Fruit fly (Drosophila melanogaster) whole organism, embryonic: ENCODE results near the gene Ank2.

Source experiments
- CG10366 ChIP-seq: fragments of 200-800 bp; sonication (Bioruptor generic); IDR thresholded peaks from 2 replicates; pipeline ENCODE4 v1.3.6; 2022; ENCODE audit warnings: missing biosample characterization, missing genetic modification characterization
- CG10431 ChIP-seq: fragments of 200-800 bp; sonication (Bioruptor generic); optimal IDR thresholded peaks from 3 replicates; lab custom pipeline; 2018; ENCODE audit warnings: missing biosample characterization, mild to moderate bottlenecking, missing genetic modification characterization
- CG11093 ChIP-seq: fragments of 200-800 bp; sonication (Bioruptor generic); IDR thresholded peaks from 3 replicates; pipeline ENCODE4 v1.3.6; 2022; ENCODE audit warnings: missing biosample characterization, missing genetic modification characterization
- CG11398 ChIP-seq: fragments of 200-800 bp; sonication (Bioruptor generic); optimal IDR thresholded peaks from 2 replicates; lab custom pipeline; 2016; ENCODE audit warnings: missing biosample characterization, missing genetic modification characterization
- CG12104 ChIP-seq: fragments of 200-800 bp; sonication (Bioruptor generic); optimal IDR thresholded peaks from 3 replicates; lab custom pipeline; 2016; ENCODE audit warnings: missing biosample characterization, missing genetic modification characterization
- CG13775 ChIP-seq: fragments of 200-800 bp; sonication (Bioruptor generic); optimal IDR thresholded peaks from 3 replicates; lab custom pipeline; 2017; ENCODE audit warnings: missing biosample characterization, mild to moderate bottlenecking, missing genetic modification characterization
- CG15514 ChIP-seq: fragments of 200-800 bp; sonication (Bioruptor generic); optimal IDR thresholded peaks from 3 replicates; lab custom pipeline; 2017; ENCODE audit warnings: missing biosample characterization, missing genetic modification characterization, mild to moderate bottlenecking, moderate library complexity, missing genetic modification reagents
- CG2120 ChIP-seq: fragments of 200-800 bp; sonication (Bioruptor generic); optimal IDR thresholded peaks from 3 replicates; lab custom pipeline; 2016; ENCODE audit warnings: missing biosample characterization, missing genetic modification characterization
- CG2129 ChIP-seq: fragments of 200-800 bp; sonication (Bioruptor generic); IDR thresholded peaks from 2 replicates; pipeline ENCODE4 v1.3.6; 2022; ENCODE audit warnings: missing biosample characterization, missing genetic modification characterization; ENCODE audit not compliant: partially characterized antibody
- CG3065 ChIP-seq: fragments of 200-800 bp; sonication (Bioruptor generic); optimal IDR thresholded peaks from 2 replicates; lab custom pipeline; 2016; ENCODE audit warnings: missing biosample characterization, missing genetic modification characterization
- CG3407 ChIP-seq: fragments of 200-800 bp; sonication (Bioruptor generic); optimal IDR thresholded peaks from 2 replicates; lab custom pipeline; 2018; ENCODE audit warnings: missing biosample characterization, mild to moderate bottlenecking, missing genetic modification characterization
- CG34422 ChIP-seq: fragments of 200-800 bp; sonication (Bioruptor generic); IDR thresholded peaks from 3 replicates; pipeline ENCODE4 v1.3.6; 2022; ENCODE audit warnings: missing biosample characterization, missing genetic modification characterization
- CG4328 ChIP-seq: fragments of 200-800 bp; sonication (Bioruptor generic); optimal IDR thresholded peaks from 3 replicates; lab custom pipeline; 2017; ENCODE audit warnings: missing biosample characterization, missing genetic modification reagents, missing genetic modification characterization
- CG7357 ChIP-seq: fragments of 200-800 bp; sonication (Bioruptor generic); IDR thresholded peaks from 3 replicates; pipeline ENCODE4 v1.3.6; 2022; ENCODE audit warnings: missing biosample characterization, missing genetic modification characterization
- CG7745 ChIP-seq: fragments of 200-800 bp; sonication (Bioruptor generic); optimal IDR thresholded peaks from 2 replicates; lab custom pipeline; 2018; ENCODE audit warnings: missing biosample characterization, mild to moderate bottlenecking, missing genetic modification characterization, moderate library complexity
- CG7839 ChIP-seq: fragments of 200-800 bp; sonication (Bioruptor generic); optimal IDR thresholded peaks from 3 replicates; lab custom pipeline; 2018; ENCODE audit warnings: missing biosample characterization, mild to moderate bottlenecking, missing genetic modification characterization, moderate library complexity
- CG8290 ChIP-seq, 3 experiments: fragments of 200-800 bp; sonication (Bioruptor generic); optimal IDR thresholded peaks; 2 replicates each; lab custom pipeline; 2016 to 2019; ENCODE audit warnings: missing biosample characterization in 3 of 3, missing genetic modification characterization in 3 of 3, mild to moderate bottlenecking in 2 of 3, moderate library complexity in 1 of 3
- CG8924 ChIP-seq: fragments of 200-800 bp; optimal IDR thresholded peaks from 3 replicates; lab custom pipeline; 2019; ENCODE audit warnings: missing biosample characterization, mild to moderate bottlenecking, missing genetic modification characterization, moderate library complexity
- CG9797 ChIP-seq: fragments of 200-800 bp; sonication (Bioruptor generic); optimal IDR thresholded peaks from 3 replicates; lab custom pipeline; 2018; ENCODE audit warnings: missing biosample characterization, mild to moderate bottlenecking, missing genetic modification characterization
- Camta ChIP-seq: fragments of 200-800 bp; sonication (Bioruptor generic); optimal IDR thresholded peaks from 2 replicates; lab custom pipeline; 2016; ENCODE audit warnings: missing biosample characterization, missing genetic modification characterization
- CoRest ChIP-seq: fragments of 200-800 bp; sonication (Bioruptor generic); optimal IDR thresholded peaks from 3 replicates; lab custom pipeline; 2018; ENCODE audit warnings: missing biosample characterization, mild to moderate bottlenecking, missing genetic modification characterization, moderate library complexity
- Dp ChIP-seq: fragments of 200-800 bp; sonication (Bioruptor generic); optimal IDR thresholded peaks from 2 replicates; lab custom pipeline; 2018; ENCODE audit warnings: missing biosample characterization, mild to moderate bottlenecking, missing genetic modification characterization, moderate library complexity
- Drgx ChIP-seq: fragments of 200-800 bp; sonication (Bioruptor generic); IDR thresholded peaks from 2 replicates; pipeline ENCODE4 v1.3.6; 2022; ENCODE audit warnings: missing biosample characterization, missing genetic modification characterization
- E2f2 ChIP-seq: fragments of 200-800 bp; sonication (Bioruptor generic); IDR thresholded peaks from 2 replicates; pipeline ENCODE4 v1.3.6; 2022; ENCODE audit warnings: missing biosample characterization, missing genetic modification characterization
- Fer1 ChIP-seq: fragments of 200-800 bp; sonication (Bioruptor generic); optimal IDR thresholded peaks from 2 replicates; lab custom pipeline; 2017; ENCODE audit warnings: missing biosample characterization, mild to moderate bottlenecking, missing genetic modification characterization
- Fer3 ChIP-seq: fragments of 200-800 bp; sonication (Bioruptor generic); optimal IDR thresholded peaks from 2 replicates; lab custom pipeline; 2018; ENCODE audit warnings: missing biosample characterization, mild to moderate bottlenecking, missing genetic modification characterization, moderate library complexity
- GATAe ChIP-seq: fragments of 200-800 bp; sonication (Bioruptor generic); conservative IDR thresholded peaks from 2 replicates; pipeline ENCODE4 v1.3.6; 2022; ENCODE audit warnings: missing biosample characterization, missing genetic modification characterization
- HHEX ChIP-seq: fragments of 200-800 bp; sonication (Bioruptor generic); optimal IDR thresholded peaks from 3 replicates; lab custom pipeline; 2017; ENCODE audit warnings: missing biosample characterization, mild to moderate bottlenecking, missing genetic modification characterization, missing genetic modification reagents
- Hmx ChIP-seq: fragments of 200-800 bp; sonication (Bioruptor generic); optimal IDR thresholded peaks from 2 replicates; lab custom pipeline; 2016; ENCODE audit warnings: missing biosample characterization, missing genetic modification characterization
- Max ChIP-seq: fragments of 200-800 bp; sonication (Bioruptor generic); optimal IDR thresholded peaks from 2 replicates; lab custom pipeline; 2016; ENCODE audit warnings: missing biosample characterization, mild to moderate bottlenecking, missing genetic modification characterization
- Myb ChIP-seq: fragments of 200-800 bp; sonication (Bioruptor generic); optimal IDR thresholded peaks from 2 replicates; lab custom pipeline; 2016; ENCODE audit warnings: missing biosample characterization, missing genetic modification characterization
- Nf-YC ChIP-seq: fragments of 200-800 bp; optimal IDR thresholded peaks from 3 replicates; lab custom pipeline; 2019; ENCODE audit warnings: missing biosample characterization, mild to moderate bottlenecking, missing genetic modification characterization, moderate library complexity
- PHDP ChIP-seq: fragments of 200-800 bp; sonication (Bioruptor generic); optimal IDR thresholded peaks from 3 replicates; lab custom pipeline; 2018; ENCODE audit warnings: missing biosample characterization, mild to moderate bottlenecking, missing genetic modification characterization, moderate library complexity
- Side ChIP-seq: fragments of 200-800 bp; sonication (Bioruptor generic); optimal IDR thresholded peaks from 2 replicates; lab custom pipeline; 2016; ENCODE audit warnings: missing biosample characterization, missing genetic modification characterization
- Sin3A ChIP-seq: fragments of >200 bp; optimal IDR thresholded peaks from 2 replicates; lab custom pipeline; 2018
- Sox102F ChIP-seq: fragments of 200-800 bp; sonication (Bioruptor generic); optimal IDR thresholded peaks from 2 replicates; lab custom pipeline; 2018; ENCODE audit warnings: missing biosample characterization, mild to moderate bottlenecking, missing genetic modification characterization, moderate library complexity
- Vsx1 ChIP-seq: fragments of 200-800 bp; sonication (Bioruptor generic); optimal IDR thresholded peaks from 2 replicates; lab custom pipeline; 2017; ENCODE audit warnings: missing biosample characterization, mild to moderate bottlenecking, missing genetic modification characterization, missing genetic modification reagents
- cwo ChIP-seq: fragments of 200-800 bp; sonication (Bioruptor generic); optimal IDR thresholded peaks from 3 replicates; lab custom pipeline; 2017; ENCODE audit warnings: missing biosample characterization, missing genetic modification characterization, mild to moderate bottlenecking, moderate library complexity, missing genetic modification reagents
- gfzf ChIP-seq: fragments of 200-800 bp; sonication (Bioruptor generic); optimal IDR thresholded peaks from 2 replicates; lab custom pipeline; 2016; ENCODE audit warnings: missing biosample characterization, mild to moderate bottlenecking, missing genetic modification characterization, moderate library complexity
- gro ChIP-seq: fragments of 200-800 bp; sonication (Bioruptor generic); optimal IDR thresholded peaks from 2 replicates; lab custom pipeline; 2016; ENCODE audit warnings: missing biosample characterization, missing genetic modification characterization
- kah ChIP-seq: fragments of 200-800 bp; sonication (Bioruptor generic); optimal IDR thresholded peaks from 2 replicates; lab custom pipeline; 2018; ENCODE audit warnings: missing biosample characterization, mild to moderate bottlenecking, missing genetic modification characterization
- knrl ChIP-seq: fragments of 200-800 bp; sonication (Bioruptor generic); IDR thresholded peaks from 3 replicates; pipeline ENCODE4 v1.3.6; 2022; ENCODE audit warnings: missing biosample characterization, missing genetic modification characterization; ENCODE audit not compliant: partially characterized antibody
- lab ChIP-seq: fragments of 200-800 bp; sonication (Bioruptor generic); optimal IDR thresholded peaks from 3 replicates; lab custom pipeline; 2017; ENCODE audit warnings: missing biosample characterization, missing genetic modification characterization, mild to moderate bottlenecking, moderate library complexity, missing genetic modification reagents
- lilli ChIP-seq: fragments of 200-800 bp; sonication (Bioruptor generic); optimal IDR thresholded peaks from 3 replicates; lab custom pipeline; 2016; ENCODE audit warnings: missing biosample characterization, missing genetic modification characterization
- nau ChIP-seq: fragments of 200-800 bp; sonication (Bioruptor generic); optimal IDR thresholded peaks from 3 replicates; lab custom pipeline; 2017; ENCODE audit warnings: missing biosample characterization, mild to moderate bottlenecking, missing genetic modification characterization, missing genetic modification reagents
- oc ChIP-seq: fragments of 200-800 bp; sonication (Bioruptor generic); optimal IDR thresholded peaks from 2 replicates; lab custom pipeline; 2018; ENCODE audit warnings: missing biosample characterization, mild to moderate bottlenecking, missing genetic modification characterization, moderate library complexity
- odd ChIP-seq: fragments of 200-800 bp; sonication (Bioruptor generic); optimal IDR thresholded peaks from 2 replicates; lab custom pipeline; 2017; ENCODE audit warnings: missing biosample characterization, mild to moderate bottlenecking, missing genetic modification characterization
- sens ChIP-seq: fragments of 200-800 bp; sonication (Bioruptor generic); peaks from one replicate; lab custom pipeline; 2016; ENCODE audit warnings: missing biosample characterization, missing genetic modification characterization
- sisA ChIP-seq: fragments of 200-800 bp; sonication (Bioruptor generic); IDR thresholded peaks from 2 replicates; pipeline ENCODE4 v1.3.6; 2022; ENCODE audit warnings: missing biosample characterization, missing genetic modification characterization
- stc ChIP-seq: fragments of 200-800 bp; sonication (Bioruptor generic); IDR thresholded peaks from 2 replicates; pipeline ENCODE4 v1.3.6; 2022; ENCODE audit warnings: missing biosample characterization, missing genetic modification characterization
- z ChIP-seq: fragments of 200-800 bp; sonication (Bioruptor generic); IDR thresholded peaks from 3 replicates; pipeline ENCODE4 v1.3.6; 2022; ENCODE audit warnings: missing biosample characterization, missing genetic modification characterization

The Ank2 gene

DNA sequence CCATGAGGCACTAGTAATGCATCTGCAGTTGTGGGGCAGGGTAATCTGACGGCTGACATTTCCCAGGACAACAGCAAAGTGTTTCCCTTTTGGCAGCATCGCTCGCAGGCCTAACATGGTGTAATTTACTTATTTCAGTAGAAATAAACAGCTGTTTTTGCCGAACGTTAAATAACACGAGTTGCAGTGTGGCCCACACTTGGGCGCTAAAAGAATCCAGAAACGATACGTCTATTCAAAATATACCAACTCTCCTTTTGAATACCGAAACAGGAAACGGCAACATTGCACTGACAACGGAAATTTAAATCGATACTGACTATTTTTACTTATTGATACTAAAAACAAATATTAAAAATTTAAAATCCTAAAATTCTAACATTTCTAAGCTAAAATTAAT lies 76.7 kb downstream of the Ank2 start, which contains the start of gene CG7506 (continued):
- no peak for TF ChIP-seq CG11398 (GFP tag; lab: Kevin White, UChicago)
- no peak for TF ChIP-seq CG11093 (GFP tag; lab: Robert Waterston, UW)
- no peak for TF ChIP-seq HHEX (GFP tag; lab: Kevin White, UChicago)
- no peak for TF ChIP-seq Camta (GFP tag; lab: Kevin White, UChicago)
- TF ChIP-seq kah (GFP tag; lab: Kevin White, UChicago) = peak; percentile 77
- TF ChIP-seq Nf-YC (tag; lab: Kevin White, UChicago) = no peak
- TF ChIP-seq Drgx = no peak
- TF ChIP-seq Myb (GFP tag; lab: Kevin White, UChicago) = peak; percentile 95
- no peak for TF ChIP-seq CG10431 (GFP tag; lab: Kevin White, UChicago)
- TF ChIP-seq CG8290 (GFP tag; optimal IDR thresholded peaks at IDR 0.05; lab: Kevin White, UChicago) = no peak
- TF ChIP-seq CG8290 (tag; optimal IDR thresholded peaks at IDR 0.05; lab: Kevin White, UChicago) = no peak
- no peak for TF ChIP-seq gro (GFP tag; lab: Kevin White, UChicago)
- TF ChIP-seq Sin3A (lab: Kevin White, UChicago) = no peak
- TF ChIP-seq Side (GFP tag; lab: Kevin White, UChicago) = no peak
- TF ChIP-seq CG13775 (GFP tag; lab: Kevin White, UChicago) = no peak
- TF ChIP-seq z = no peak
- no peak for TF ChIP-seq CG2129 (GFP tag; lab: Robert Waterston, UW)
- peak; percentile 58 for TF ChIP-seq sens (GFP tag; lab: Kevin White, UChicago)
- TF ChIP-seq E2f2 = peak; percentile 66
- TF ChIP-seq sisA (GFP tag; lab: Robert Waterston, UW) = no peak
- peak; percentile 81 for TF ChIP-seq gfzf
- TF ChIP-seq CG7745 (tag; lab: Kevin White, UChicago) = no peak
- no peak for TF ChIP-seq oc (tag; lab: Kevin White, UChicago)
- peak; percentile 39; the same call in 1 of the 3 replicates for TF ChIP-seq CG34422 (GFP tag; lab: Robert Waterston, UW)
- TF ChIP-seq knrl (GFP tag; lab: Robert Waterston, UW) = no peak
- peak; percentile 60 for TF ChIP-seq CoRest (tag; lab: Kevin White, UChicago)
- no peak for TF ChIP-seq odd (GFP tag; lab: Kevin White, UChicago)
- TF ChIP-seq Max (GFP tag; lab: Kevin White, UChicago) = no peak
- TF ChIP-seq Vsx1 = no peak
- peak; percentile 30 for TF ChIP-seq CG15514 (GFP tag; lab: Kevin White, UChicago)
- peak; percentile 8 for TF ChIP-seq PHDP (tag; lab: Kevin White, UChicago)
- no peak for TF ChIP-seq Hmx (GFP tag; lab: Kevin White, UChicago)
- no peak for TF ChIP-seq CG7357
- TF ChIP-seq CG10366 (GFP tag; lab: Robert Waterston, UW) = no peak; the same call in 1 of the 2 replicates
- TF ChIP-seq Dp (GFP tag; lab: Kevin White, UChicago) = peak; percentile 56
- TF ChIP-seq CG3065 (GFP tag; lab: Kevin White, UChicago) = no peak
- TF ChIP-seq CG12104 (GFP tag; lab: Kevin White, UChicago) = no peak
- peak; percentile 7 for TF ChIP-seq nau (GFP tag; lab: Kevin White, UChicago)
- TF ChIP-seq lab (GFP tag; lab: Kevin White, UChicago) = no peak
- no peak for TF ChIP-seq Fer1 (GFP tag; lab: Kevin White, UChicago)
- TF ChIP-seq CG4328 (GFP tag; lab: Kevin White, UChicago) = no peak
- no peak for TF ChIP-seq GATAe (GFP tag; lab: Robert Waterston, UW)
- TF ChIP-seq CG2120 (GFP tag; lab: Kevin White, UChicago) = no peak
- TF ChIP-seq CG9797 (GFP tag; lab: Kevin White, UChicago) = peak; percentile 60
- TF ChIP-seq Fer3 (tag; lab: Kevin White, UChicago) = peak; percentile 2
- no peak for TF ChIP-seq CG8924
- TF ChIP-seq CG3407 (GFP tag; lab: Kevin White, UChicago) = no peak
- no peak for TF ChIP-seq lilli (GFP tag; lab: Kevin White, UChicago)
- TF ChIP-seq stc (GFP tag; lab: Robert Waterston, UW) = peak; percentile 5; the same call in 1 of the 2 replicates
- TF ChIP-seq cwo (GFP tag; lab: Kevin White, UChicago) = no peak
- no peak for TF ChIP-seq CG7839 (tag; lab: Kevin White, UChicago)
- no peak for TF ChIP-seq Sox102F
